Worm (Caenorhabditis elegans): ENCODE data around the gene Y54G2A.10.

DNA sequence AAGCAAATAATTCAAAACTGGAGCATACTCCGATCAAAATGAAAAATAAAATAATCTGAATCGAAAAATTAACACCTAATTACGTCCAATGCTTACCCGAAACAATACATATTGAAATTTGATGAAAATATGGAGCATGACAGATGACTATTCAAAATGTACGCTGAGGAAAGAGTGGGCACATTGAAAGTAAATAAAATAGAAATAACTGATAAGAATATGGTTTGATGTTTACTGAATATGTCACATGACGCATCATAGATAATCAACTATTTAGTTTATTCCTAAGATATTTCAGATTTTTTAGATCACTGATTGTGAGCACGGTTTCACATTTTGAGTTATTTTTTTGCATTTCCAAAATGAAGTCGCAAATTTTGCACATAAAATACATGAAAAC lies 1.1 kb upstream of the Y54G2A.10 start, which contains the start of gene Y54G2A.52:
- no peak for TF ChIP-seq unc-62 (GFP tag; optimal IDR thresholded peaks at IDR 0.05)
- no peak for TF ChIP-seq aha-1 (tag; optimal IDR thresholded peaks at IDR 0.05)
- TF ChIP-seq fos-1 (tag; optimal IDR thresholded peaks at IDR 0.05): no peak
- TF ChIP-seq mef-2 (tag; optimal IDR thresholded peaks at IDR 0.05): no peak
- TF ChIP-seq nhr-90 (tag; optimal IDR thresholded peaks at IDR 0.05; ENCODE audit: poor library complexity): no peak
- no peak for TF ChIP-seq nhr-77 (tag; optimal IDR thresholded peaks at IDR 0.05)
- TF ChIP-seq ceh-88 (GFP tag; IDR thresholded peaks at IDR 0.05): no peak
- TF ChIP-seq unc-86 (tag; optimal IDR thresholded peaks at IDR 0.05): no peak
- no peak for TF ChIP-seq lin-39 (tag; optimal IDR thresholded peaks at IDR 0.05)
- no peak for TF ChIP-seq nhr-28 (tag; optimal IDR thresholded peaks at IDR 0.05)
- no peak for TF ChIP-seq skn-1 (tag; optimal IDR thresholded peaks at IDR 0.05)
- no peak for TF ChIP-seq efl-1 (optimal IDR thresholded peaks at IDR 0.05)
- no peak for TF ChIP-seq efl-1 (GFP tag; optimal IDR thresholded peaks at IDR 0.05 in 1 of 2)
- no peak for TF ChIP-seq C16A3.4 (tag; optimal IDR thresholded peaks at IDR 0.05)
- no peak for TF ChIP-seq ztf-11 (tag; optimal IDR thresholded peaks at IDR 0.05)
